Worm (Caenorhabditis elegans): Measurements from ENCODE around the gene acr-10.

Gene acr-10

DNA sequence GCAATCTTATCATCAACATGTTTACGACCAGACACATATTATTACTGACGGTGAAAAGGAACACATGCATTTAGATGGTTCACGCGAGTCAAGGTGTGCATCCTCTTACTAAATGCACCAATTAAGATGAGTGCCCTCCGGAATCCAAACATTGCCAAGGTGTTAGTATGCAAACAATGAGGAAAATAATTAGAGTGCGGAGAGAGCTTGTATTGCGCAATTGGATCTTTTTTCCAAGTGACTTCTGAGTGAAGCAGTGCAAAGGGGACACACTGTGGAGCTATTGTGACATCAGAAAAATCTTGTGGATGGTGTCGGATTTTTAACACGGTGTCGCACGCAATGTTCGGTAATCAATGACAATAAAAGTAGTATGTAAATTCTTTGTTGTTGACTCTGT, 44.8 kb upstream of the acr-10 start:
- TF ChIP-seq him-1 (tag; optimal IDR thresholded peaks at IDR 0.05) = no peak
- TF ChIP-seq ceh-40 (GFP tag; IDR thresholded peaks at IDR 0.05) = no peak
- no peak for TF ChIP-seq snpc-1.1 (tag; optimal IDR thresholded peaks at IDR 0.05; ENCODE audit: insufficient read depth)
- TF ChIP-seq atf-7 (tag; optimal IDR thresholded peaks at IDR 0.05) = no peak
- no peak for TF ChIP-seq C17E4.6 (GFP tag; IDR thresholded peaks at IDR 0.05)
- no peak for TF ChIP-seq ceh-100 (GFP tag; IDR thresholded peaks at IDR 0.05)

DNA sequence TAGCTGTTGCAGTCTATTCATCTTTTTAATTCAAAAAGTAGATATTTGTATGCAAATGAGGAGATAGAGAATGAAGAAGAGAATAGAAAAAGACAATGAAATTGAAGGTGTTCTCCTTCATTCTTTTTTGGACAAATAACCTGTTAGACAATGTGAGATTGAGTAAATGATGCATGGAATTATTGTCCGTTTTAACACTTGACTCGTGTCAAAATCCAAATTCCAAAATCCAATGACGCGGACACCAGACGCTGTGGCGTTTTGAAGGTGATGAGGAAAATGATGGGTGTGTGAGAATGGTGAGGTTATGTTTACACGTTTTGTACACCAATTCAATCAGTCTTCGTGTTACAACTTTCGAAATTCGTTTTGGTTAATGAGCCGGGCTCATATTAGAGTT, 42.9 kb upstream of the acr-10 start:
- TF ChIP-seq D2030.7 (GFP tag; IDR thresholded peaks at IDR 0.05) (no peak), him-1 (tag; optimal IDR thresholded peaks at IDR 0.05) (no peak), cebp-2 (GFP tag; IDR thresholded peaks at IDR 0.05) (no peak), ceh-91 (GFP tag; IDR thresholded peaks at IDR 0.05) (no peak), nfya-1 (tag; optimal IDR thresholded peaks at IDR 0.05; ENCODE audit: borderline replicate concordance, insufficient read depth) (no peak), atf-7 (tag; optimal IDR thresholded peaks at IDR 0.05) (no peak), F33H1.4 (GFP tag; IDR thresholded peaks at IDR 0.05) (no peak), attf-6 (GFP tag; IDR thresholded peaks at IDR 0.05) (no peak)

DNA sequence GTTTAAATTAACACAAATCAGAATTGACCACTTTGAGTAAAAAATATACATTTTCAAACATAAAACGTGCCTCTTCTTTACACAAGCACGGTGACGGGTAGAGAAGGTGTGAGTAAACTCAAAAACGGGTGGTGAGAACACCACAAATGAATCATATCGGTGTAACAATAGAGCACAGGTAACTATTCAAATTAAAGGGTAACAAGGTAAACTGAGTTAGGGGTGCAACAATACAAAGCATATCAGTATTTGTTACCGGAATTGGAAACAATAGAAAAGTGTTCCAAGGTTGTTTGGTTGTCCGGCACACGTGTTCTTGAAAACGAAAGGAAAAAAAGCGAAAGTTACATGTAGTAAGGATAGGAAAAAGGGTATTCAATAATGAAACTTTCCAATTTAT, 39.7 kb upstream of the acr-10 start:
- TF ChIP-seq mxl-1 (tag; optimal IDR thresholded peaks at IDR 0.05) (no peak), sea-2 (GFP tag; IDR thresholded peaks at IDR 0.05) (no peak), bed-1 (GFP tag; IDR thresholded peaks at IDR 0.05) (no peak), chd-7 (tag; optimal IDR thresholded peaks at IDR 0.05) (no peak), Y95B8A.8 (GFP tag; IDR thresholded peaks at IDR 0.05) (no peak), snpc-1.3 (tag; optimal IDR thresholded peaks at IDR 0.05; ENCODE audit: insufficient read depth) (no peak), unc-130 (GFP tag; optimal IDR thresholded peaks at IDR 0.05) (no peak), lsl-1 (GFP tag; optimal IDR thresholded peaks at IDR 0.05) (no peak), dpff-1 (tag; optimal IDR thresholded peaks at IDR 0.05) (no peak), rcor-1 (GFP tag; IDR thresholded peaks at IDR 0.05) (no peak), tbx-9 (tag; optimal IDR thresholded peaks at IDR 0.05; ENCODE audit: borderline replicate concordance) (no peak), F52B5.7 (tag; optimal IDR thresholded peaks at IDR 0.05) (no peak), F57A8.1 (GFP tag; optimal IDR thresholded peaks at IDR 0.05) (no peak), hmg-20 (GFP tag; IDR thresholded peaks at IDR 0.05) (no peak), ceh-58 (GFP tag; IDR thresholded peaks at IDR 0.05) (no peak)

DNA sequence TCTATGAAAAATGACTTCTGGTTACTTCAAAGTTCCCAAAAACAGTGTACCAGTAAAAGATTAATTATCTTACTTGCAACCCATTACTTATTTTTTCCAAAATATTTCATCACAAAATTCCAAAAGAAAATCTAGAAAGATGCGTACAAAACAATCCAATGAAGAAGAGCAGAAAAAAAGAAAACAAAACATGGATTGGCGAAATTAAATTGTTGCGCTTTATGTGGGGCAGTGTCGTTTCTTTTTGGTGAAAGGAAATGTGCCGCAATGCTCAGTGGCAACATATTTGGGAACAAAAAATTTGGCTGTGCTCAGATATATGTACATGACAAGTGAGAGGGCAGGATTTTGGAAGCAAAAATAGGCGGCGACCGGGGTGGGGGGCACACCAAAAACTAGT, 33.5 kb upstream of the acr-10 start:
- no peak for TF ChIP-seq pbrm-1 (GFP tag; IDR thresholded peaks at IDR 0.05)
- no peak for TF ChIP-seq B0019.2 (GFP tag; conservative IDR thresholded peaks at IDR 0.05)
- no peak for TF ChIP-seq ztf-3 (GFP tag; optimal IDR thresholded peaks at IDR 0.05)
- no peak for TF ChIP-seq dox-1 (GFP tag; IDR thresholded peaks at IDR 0.05)
- no peak for TF ChIP-seq nfya-2 (GFP tag; IDR thresholded peaks at IDR 0.05)
- no peak for TF ChIP-seq athp-1 (tag; optimal IDR thresholded peaks at IDR 0.05)
- no peak for TF ChIP-seq hsf-1 (GFP tag; IDR thresholded peaks at IDR 0.05)
- no peak for TF ChIP-seq madf-6 (GFP tag; IDR thresholded peaks at IDR 0.05)
- no peak for TF ChIP-seq zim-3 (tag; optimal IDR thresholded peaks at IDR 0.05)
